Fruit fly (Drosophila melanogaster): ENCODE data around the gene Nost.

Gene Nost

DNA sequence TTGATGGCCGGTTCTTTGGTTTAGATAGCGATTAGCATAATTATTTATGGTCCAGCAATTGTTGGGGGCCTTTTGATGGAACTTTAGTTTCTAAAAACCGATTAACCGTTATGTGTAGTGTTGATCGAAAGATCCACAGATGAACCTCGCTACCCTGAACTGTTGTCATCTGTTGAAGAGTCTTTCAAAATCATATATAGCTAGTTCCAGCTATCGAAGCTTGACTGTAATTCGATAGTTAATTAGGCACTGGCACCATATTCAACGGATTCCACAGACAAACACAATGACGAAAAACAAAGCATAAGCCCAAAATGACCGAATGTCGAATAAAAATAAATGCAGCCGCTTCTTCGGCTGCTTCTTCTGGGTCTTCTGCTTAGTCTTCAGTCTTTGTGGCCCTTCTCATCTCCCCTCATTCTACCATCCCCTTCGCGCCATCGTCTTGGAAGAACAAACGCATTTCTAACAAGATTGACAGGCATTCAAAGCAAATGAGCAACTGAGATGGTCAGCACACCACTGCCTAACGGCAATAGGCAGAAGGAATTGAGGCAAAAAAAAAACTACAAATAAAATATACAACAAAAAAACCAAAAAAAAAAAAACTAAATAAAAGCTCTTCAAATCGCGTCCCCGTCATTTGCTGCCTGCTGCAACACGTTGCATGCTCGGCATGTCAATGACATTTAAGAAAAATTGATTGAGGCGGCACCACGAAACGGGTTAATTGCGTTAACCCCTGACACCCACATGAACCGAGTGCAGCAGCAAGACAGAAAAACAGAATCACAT, 13.9 kb downstream of the Nost start:
- TF ChIP-seq Dll (optimal IDR thresholded peaks at IDR 0.05) (no peak), psq (optimal IDR thresholded peaks at IDR 0.05) (no peak), usp (GFP tag; optimal IDR thresholded peaks at IDR 0.05) (no peak), pan (optimal IDR thresholded peaks at IDR 0.05) (no peak), CG8478 (optimal IDR thresholded peaks at IDR 0.05) (no peak), EcR (GFP tag; optimal IDR thresholded peaks at IDR 0.05) (no peak)

DNA sequence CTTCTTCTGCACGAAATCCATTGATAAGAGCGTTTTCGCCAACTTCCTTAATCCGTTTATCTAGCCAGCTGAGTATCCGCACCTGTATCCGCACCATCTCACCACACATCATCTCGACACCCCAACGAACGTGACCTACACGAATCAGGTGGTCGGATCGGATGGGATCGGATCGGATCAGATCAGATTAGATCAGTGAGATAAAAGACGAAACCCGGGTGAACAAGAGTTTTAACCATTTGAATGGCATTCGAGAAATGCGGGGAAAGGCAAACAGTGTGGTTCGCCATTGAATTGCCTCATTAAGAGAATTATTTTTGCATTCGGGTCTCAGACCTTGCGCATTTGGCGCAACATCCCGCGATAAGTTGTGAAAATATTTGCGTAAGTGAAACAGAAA, 14.9 kb downstream of the Nost start:
- no peak for TF ChIP-seq CG8478 (optimal IDR thresholded peaks at IDR 0.05)
- no peak for TF ChIP-seq Dll (optimal IDR thresholded peaks at IDR 0.05)
- no peak for TF ChIP-seq EcR (GFP tag; optimal IDR thresholded peaks at IDR 0.05)
- no peak for TF ChIP-seq usp (GFP tag; optimal IDR thresholded peaks at IDR 0.05)
- no peak for TF ChIP-seq pan (optimal IDR thresholded peaks at IDR 0.05)
- TF ChIP-seq psq (optimal IDR thresholded peaks at IDR 0.05): no peak

DNA sequence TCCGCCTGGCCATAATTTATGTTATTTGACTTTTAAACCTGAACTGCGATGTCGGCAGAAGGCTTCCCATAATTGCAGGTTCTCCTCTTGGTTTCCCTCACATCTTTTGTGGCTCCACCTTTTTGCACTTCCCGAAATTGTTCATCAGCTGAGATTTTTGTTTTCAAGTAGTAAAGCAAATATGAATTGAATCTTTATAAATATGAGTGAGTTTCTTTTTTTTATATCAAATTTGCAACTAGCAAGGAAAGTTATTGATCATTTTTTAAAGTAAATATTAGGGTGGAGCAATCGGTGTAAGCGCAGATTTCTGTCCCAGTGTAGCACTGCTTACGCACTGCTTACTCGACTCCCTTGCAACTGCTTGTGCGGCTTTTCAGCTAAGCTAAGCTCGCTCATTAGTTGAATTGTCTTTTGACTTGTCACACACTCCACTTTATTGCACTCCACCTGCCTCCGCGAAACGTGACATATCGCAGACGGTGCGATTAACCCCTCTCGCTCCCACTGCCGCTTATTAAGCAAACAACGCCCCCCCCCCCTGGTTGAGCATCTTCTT, 16.5 kb downstream of the Nost start:
- TF ChIP-seq CG8478 (optimal IDR thresholded peaks at IDR 0.05) (no peak), EcR (GFP tag; optimal IDR thresholded peaks at IDR 0.05) (no peak), psq (optimal IDR thresholded peaks at IDR 0.05) (no peak), Dll (optimal IDR thresholded peaks at IDR 0.05) (no peak), usp (GFP tag; optimal IDR thresholded peaks at IDR 0.05) (no peak), pan (optimal IDR thresholded peaks at IDR 0.05) (no peak)

DNA sequence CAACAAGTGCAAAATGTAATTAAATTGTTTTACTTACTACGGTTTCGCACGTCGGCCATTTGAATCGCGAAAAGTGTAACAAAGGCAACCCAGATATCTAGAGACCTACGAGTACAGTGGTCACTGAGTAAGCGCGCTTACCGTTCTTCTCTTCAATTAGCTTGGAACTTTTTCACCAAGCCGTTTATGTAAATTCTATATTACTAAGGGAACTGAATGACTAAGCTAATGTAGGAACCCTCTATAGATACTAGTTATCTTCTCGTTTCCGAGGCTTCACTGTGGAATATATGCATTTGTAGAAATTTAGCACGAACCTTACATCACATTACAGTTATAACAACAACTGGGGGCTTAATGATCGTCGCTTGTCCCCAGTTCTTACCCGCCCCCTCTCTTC, 17.0 kb downstream of the Nost start:
- TF ChIP-seq psq (optimal IDR thresholded peaks at IDR 0.05): no peak
- TF ChIP-seq pan (optimal IDR thresholded peaks at IDR 0.05): no peak
- TF ChIP-seq Dll (optimal IDR thresholded peaks at IDR 0.05): no peak
- no peak for TF ChIP-seq usp (GFP tag; optimal IDR thresholded peaks at IDR 0.05)
- TF ChIP-seq CG8478 (optimal IDR thresholded peaks at IDR 0.05): no peak
- no peak for TF ChIP-seq EcR (GFP tag; optimal IDR thresholded peaks at IDR 0.05)

DNA sequence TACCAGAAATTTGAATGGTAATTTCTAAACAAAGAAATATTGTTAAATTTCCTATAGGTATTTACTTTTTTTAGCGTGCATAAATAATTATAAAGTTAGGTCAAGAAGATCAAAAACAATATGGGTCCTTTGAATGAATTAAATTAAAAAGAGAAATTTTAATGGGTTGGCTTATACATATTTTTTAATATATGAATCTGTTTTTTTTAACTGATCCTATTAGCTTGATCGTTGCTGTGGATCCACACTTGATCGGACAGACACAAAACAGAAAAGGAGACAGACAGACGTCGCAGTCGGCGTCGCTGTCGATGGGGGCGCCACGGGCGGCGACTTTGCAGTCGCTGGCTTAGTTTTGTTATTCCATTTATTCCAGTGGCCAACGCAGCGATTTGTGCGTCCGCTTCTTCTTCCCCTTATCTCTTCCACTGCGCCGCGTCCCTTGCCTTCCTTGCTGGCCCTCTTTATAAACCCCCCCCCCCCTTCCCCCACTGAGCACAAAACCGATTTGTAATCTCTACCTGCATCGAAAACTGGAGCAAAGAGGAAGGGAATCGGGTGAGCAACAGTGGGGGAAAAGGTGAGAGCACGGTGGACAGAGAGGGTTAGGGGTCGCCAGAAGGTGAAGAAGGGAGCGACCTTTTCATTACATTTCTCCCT, 17.9 kb downstream of the Nost start:
- no peak for TF ChIP-seq pan (optimal IDR thresholded peaks at IDR 0.05)
- no peak for TF ChIP-seq usp (GFP tag; optimal IDR thresholded peaks at IDR 0.05)
- no peak for TF ChIP-seq psq (optimal IDR thresholded peaks at IDR 0.05)
- no peak for TF ChIP-seq EcR (GFP tag; optimal IDR thresholded peaks at IDR 0.05)
- TF ChIP-seq Dll (optimal IDR thresholded peaks at IDR 0.05): no peak
- no peak for TF ChIP-seq CG8478 (optimal IDR thresholded peaks at IDR 0.05)

DNA sequence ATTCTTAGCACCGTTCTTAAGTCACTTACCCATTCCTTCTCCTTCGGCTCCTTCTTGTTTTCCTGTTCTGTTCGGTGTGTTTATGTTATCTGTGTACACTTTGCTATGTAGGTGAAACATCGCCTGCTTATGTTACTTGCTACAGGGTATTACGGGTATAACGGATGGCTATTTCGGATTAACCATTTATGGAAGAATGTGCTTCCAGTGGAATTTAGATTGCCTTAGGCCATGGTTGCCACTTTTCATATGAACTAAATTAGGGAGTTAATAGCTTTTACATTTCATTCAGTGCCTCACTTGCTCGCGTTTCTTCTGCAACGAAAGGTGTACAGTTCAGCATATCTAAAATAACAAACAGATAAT, 18.4 kb downstream of the Nost start:
- no peak for TF ChIP-seq pan (optimal IDR thresholded peaks at IDR 0.05)
- no peak for TF ChIP-seq EcR (GFP tag; optimal IDR thresholded peaks at IDR 0.05)
- TF ChIP-seq psq (optimal IDR thresholded peaks at IDR 0.05): no peak
- no peak for TF ChIP-seq CG8478 (optimal IDR thresholded peaks at IDR 0.05)
- TF ChIP-seq Dll (optimal IDR thresholded peaks at IDR 0.05): no peak
- TF ChIP-seq usp (GFP tag; optimal IDR thresholded peaks at IDR 0.05): no peak

DNA sequence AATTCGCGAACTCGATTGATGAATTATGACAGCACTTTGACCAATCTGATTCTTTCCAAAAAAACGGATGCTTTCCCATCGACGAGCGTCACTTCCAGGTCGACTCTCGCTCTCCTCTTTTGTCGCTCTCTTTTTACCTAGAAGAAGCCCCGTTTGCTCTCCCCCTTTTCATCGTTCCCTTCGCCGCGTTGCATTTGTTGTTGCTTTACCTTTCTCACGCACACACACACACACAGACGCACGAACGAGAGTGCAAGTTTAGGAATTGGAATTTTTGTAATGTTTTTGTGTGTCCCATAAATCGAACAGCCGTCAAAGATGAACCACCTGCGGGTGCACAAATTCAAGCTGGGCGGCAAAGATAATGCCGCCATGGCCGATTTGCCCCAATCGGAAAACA, 18.9 kb downstream of the Nost start:
- TF ChIP-seq CG8478 (optimal IDR thresholded peaks at IDR 0.05): no peak
- no peak for TF ChIP-seq usp (GFP tag; optimal IDR thresholded peaks at IDR 0.05)
- TF ChIP-seq pan (optimal IDR thresholded peaks at IDR 0.05): no peak
- TF ChIP-seq psq (optimal IDR thresholded peaks at IDR 0.05): no peak
- TF ChIP-seq Dll (optimal IDR thresholded peaks at IDR 0.05): no peak
- TF ChIP-seq EcR (GFP tag; optimal IDR thresholded peaks at IDR 0.05): no peak

DNA sequence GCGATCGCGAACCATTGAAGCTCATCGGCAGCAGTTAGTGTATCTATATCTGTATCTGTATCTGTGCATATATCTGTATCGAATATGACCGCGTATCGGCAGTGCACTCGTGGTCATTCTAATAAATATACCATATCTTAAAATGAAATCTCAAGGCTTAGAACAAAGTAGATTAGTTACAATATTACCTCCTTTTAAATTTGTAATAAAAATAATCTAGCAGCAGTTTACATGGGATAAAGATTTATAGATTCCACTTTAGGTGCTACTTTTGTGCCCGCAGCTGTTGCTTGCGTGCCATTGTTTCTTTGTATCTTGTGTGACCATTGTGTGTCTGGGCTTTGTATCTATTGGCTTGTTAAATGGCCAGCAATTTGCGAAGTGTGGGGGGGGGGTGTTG, 30.1 kb downstream of the Nost start:
- TF ChIP-seq psq (optimal IDR thresholded peaks at IDR 0.05) (no peak), EcR (GFP tag; optimal IDR thresholded peaks at IDR 0.05) (no peak)

DNA sequence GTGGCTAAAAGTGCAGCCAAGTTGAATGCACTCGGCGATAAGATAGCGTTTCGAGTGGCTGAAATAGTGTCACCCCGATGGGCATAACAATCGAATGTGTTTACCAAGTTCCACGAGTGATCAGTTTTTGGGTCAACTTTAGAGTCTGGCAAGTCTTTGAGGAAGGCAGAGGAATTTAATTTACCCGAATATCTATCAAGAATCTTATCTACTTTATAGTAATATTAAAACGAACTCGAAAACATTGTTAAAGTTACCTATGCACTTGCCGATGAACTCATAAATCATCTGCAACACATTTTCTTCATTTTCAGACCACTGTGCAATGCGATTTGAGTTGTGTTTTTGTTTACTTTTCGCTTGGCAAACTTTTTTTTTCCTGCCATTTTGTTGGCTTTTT, 31.3 kb downstream of the Nost start:
- TF ChIP-seq psq (optimal IDR thresholded peaks at IDR 0.05): no peak
- no peak for TF ChIP-seq pan (optimal IDR thresholded peaks at IDR 0.05)
- no peak for TF ChIP-seq Dll (optimal IDR thresholded peaks at IDR 0.05)
- TF ChIP-seq EcR (GFP tag; optimal IDR thresholded peaks at IDR 0.05): no peak
- no peak for TF ChIP-seq usp (GFP tag; optimal IDR thresholded peaks at IDR 0.05)
- TF ChIP-seq CG8478 (optimal IDR thresholded peaks at IDR 0.05): no peak

DNA sequence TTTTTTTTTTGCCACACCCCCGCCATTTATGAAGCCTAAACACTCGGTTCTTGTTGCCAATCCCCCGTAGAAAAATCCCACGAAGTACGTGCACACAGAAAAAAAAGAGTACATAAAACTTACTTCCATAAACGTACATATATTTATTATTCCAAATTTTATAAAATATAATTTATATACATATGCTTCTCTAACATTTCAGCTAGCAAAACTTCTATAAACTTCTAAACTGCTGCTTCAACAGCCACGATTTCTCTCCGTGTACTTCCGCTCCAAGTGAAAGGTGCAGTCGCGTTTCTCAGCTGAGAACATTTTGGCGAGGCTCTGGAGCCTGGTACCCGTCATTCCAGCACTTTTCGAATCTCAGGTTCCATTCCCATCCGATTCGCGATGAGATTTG, 32.7 kb downstream of the Nost start:
- TF ChIP-seq psq (optimal IDR thresholded peaks at IDR 0.05) (no peak), EcR (GFP tag; optimal IDR thresholded peaks at IDR 0.05) (no peak), usp (GFP tag; optimal IDR thresholded peaks at IDR 0.05) (no peak), pan (optimal IDR thresholded peaks at IDR 0.05) (no peak), CG8478 (optimal IDR thresholded peaks at IDR 0.05) (no peak), Dll (optimal IDR thresholded peaks at IDR 0.05) (no peak)

DNA sequence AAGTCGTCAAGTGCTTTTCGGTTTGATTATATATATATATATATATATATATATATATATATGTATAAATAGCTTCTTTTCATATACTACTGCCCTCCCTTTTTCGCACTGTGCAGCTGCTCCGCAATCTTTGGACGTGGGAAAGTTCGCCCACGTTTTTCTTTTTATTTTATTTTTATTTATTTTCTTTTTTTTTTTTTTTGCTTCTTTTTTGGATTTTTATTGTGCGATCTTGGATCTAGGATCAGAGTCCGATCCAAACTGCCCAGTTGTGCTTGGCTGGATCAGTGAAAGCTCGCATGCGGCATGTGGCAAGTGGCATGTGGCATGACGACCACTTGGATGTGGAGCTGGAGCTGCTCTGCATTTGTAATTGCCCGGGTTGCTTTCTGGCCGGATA, 33.4 kb downstream of the Nost start:
- TF ChIP-seq Dll (optimal IDR thresholded peaks at IDR 0.05) (no peak), usp (GFP tag; optimal IDR thresholded peaks at IDR 0.05) (no peak), psq (optimal IDR thresholded peaks at IDR 0.05) (no peak), EcR (GFP tag; optimal IDR thresholded peaks at IDR 0.05) (no peak), CG8478 (optimal IDR thresholded peaks at IDR 0.05) (no peak), pan (optimal IDR thresholded peaks at IDR 0.05) (no peak)

DNA sequence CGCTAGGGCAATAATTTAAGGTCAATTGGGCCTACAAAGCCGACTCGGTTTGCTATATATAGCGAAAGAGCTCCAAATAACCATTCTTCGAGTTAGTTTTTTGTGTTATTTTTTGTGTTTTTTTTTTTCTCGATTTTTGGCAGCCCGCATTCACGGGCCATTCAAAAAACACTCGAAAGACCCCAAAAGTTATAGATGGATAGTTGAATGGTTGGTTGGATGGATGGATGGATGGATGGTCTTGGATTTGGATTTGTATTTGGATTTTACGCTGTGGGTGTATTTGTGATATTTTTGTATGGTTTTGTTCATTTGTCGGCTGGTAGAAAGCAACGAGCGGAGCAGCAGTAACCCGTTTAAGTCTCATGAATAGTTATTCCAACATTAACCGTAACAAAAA, 34.0 kb downstream of the Nost start:
- no peak for TF ChIP-seq CG8478 (optimal IDR thresholded peaks at IDR 0.05)
- TF ChIP-seq usp (GFP tag; optimal IDR thresholded peaks at IDR 0.05): no peak
- TF ChIP-seq psq (optimal IDR thresholded peaks at IDR 0.05): no peak
- TF ChIP-seq pan (optimal IDR thresholded peaks at IDR 0.05): no peak
- no peak for TF ChIP-seq EcR (GFP tag; optimal IDR thresholded peaks at IDR 0.05)
- no peak for TF ChIP-seq Dll (optimal IDR thresholded peaks at IDR 0.05)
